Fruit fly (Drosophila melanogaster): ENCODE data around the gene CG17242.
A peak's percentile ranks its signal among the peaks of the same experiment; 100 is the strongest.

The CG17242 gene

dm6 chr2L:2227316-2227715 is 41.6 kb downstream of the CG17242 start (continued):
- TF ChIP-seq CG31388 (GFP tag; optimal IDR thresholded peaks at IDR 0.05), result no peak
- peak; percentile 46 for TF ChIP-seq grau (tag; optimal IDR thresholded peaks at IDR 0.05)
- peak; percentile 20 for TF ChIP-seq CG8089 (GFP tag; optimal IDR thresholded peaks at IDR 0.05)
- TF ChIP-seq Eip74EF (GFP tag; optimal IDR thresholded peaks at IDR 0.05), result no peak
- TF ChIP-seq Optix (GFP tag; IDR thresholded peaks at IDR 0.05), result no peak
- peak; percentile 52; the same call in 2 of the 3 replicates for TF ChIP-seq tgo (GFP tag; IDR thresholded peaks at IDR 0.05)
- TF ChIP-seq CG11560 (tag; IDR thresholded peaks at IDR 0.05), result no peak
- no peak for TF ChIP-seq corto (GFP tag; optimal IDR thresholded peaks at IDR 0.05)
- TF ChIP-seq Six4 (GFP tag; optimal IDR thresholded peaks at IDR 0.05), result peak; percentile 27
- peak; percentile 34; the same call in 1 of the 3 replicates for TF ChIP-seq gce (GFP tag; IDR thresholded peaks at IDR 0.05)
- TF ChIP-seq ranshi (GFP tag; IDR thresholded peaks at IDR 0.05), result 0 out of 2 replicates have a peak, but pooled peaks have one; percentile 24
- 0 out of 4 replicates have a peak, but pooled peaks have one; percentile 45 for TF ChIP-seq chinmo (GFP tag; IDR thresholded peaks at IDR 0.05; ENCODE audit: partially characterized antibody)
- TF ChIP-seq Aef1 (GFP tag; IDR thresholded peaks at IDR 0.05), result peak; percentile 36; the same call in 2 of the 3 replicates
- no peak for TF ChIP-seq cas (GFP tag; IDR thresholded peaks at IDR 0.05)
- peak; percentile 52 for TF ChIP-seq CG30403 (GFP tag; optimal IDR thresholded peaks at IDR 0.05)
- no peak for TF ChIP-seq Ravus (GFP tag; IDR thresholded peaks at IDR 0.05)
- no peak for TF ChIP-seq CG3838 (GFP tag; optimal IDR thresholded peaks at IDR 0.05)
- TF ChIP-seq Vsx1 (GFP tag; optimal IDR thresholded peaks at IDR 0.05), result no peak
- TF ChIP-seq Fer3 (tag; optimal IDR thresholded peaks at IDR 0.05), result no peak
- no peak for TF ChIP-seq crc (GFP tag; optimal IDR thresholded peaks at IDR 0.05)
- TF ChIP-seq ap (GFP tag; IDR thresholded peaks at IDR 0.05), result peak; percentile 54
- TF ChIP-seq CG17912 (GFP tag; optimal IDR thresholded peaks at IDR 0.05), result peak; percentile 52
- no peak for TF ChIP-seq HLH4C (GFP tag; IDR thresholded peaks at IDR 0.05; ENCODE audit: partially characterized antibody)
- TF ChIP-seq knrl (GFP tag; IDR thresholded peaks at IDR 0.05; ENCODE audit: partially characterized antibody), result no peak
- TF ChIP-seq psq (GFP tag; optimal IDR thresholded peaks at IDR 0.05), result no peak
- peak; percentile 48 for TF ChIP-seq lilli (GFP tag; optimal IDR thresholded peaks at IDR 0.05)
- no peak for TF ChIP-seq CG8359 (GFP tag; optimal IDR thresholded peaks at IDR 0.05; ENCODE audit: borderline replicate concordance)
- no peak for TF ChIP-seq Hey (tag; optimal IDR thresholded peaks at IDR 0.05)
- TF ChIP-seq CG9876 (GFP tag; optimal IDR thresholded peaks at IDR 0.05), result peak; percentile 23
- peak; percentile 19 for TF ChIP-seq CG17568 (GFP tag; optimal IDR thresholded peaks at IDR 0.05)
- TF ChIP-seq CG13296 (GFP tag; optimal IDR thresholded peaks at IDR 0.05), result peak; percentile 41
- no peak for TF ChIP-seq Usf (GFP tag; optimal IDR thresholded peaks at IDR 0.05)
- TF ChIP-seq CG12659 (GFP tag; optimal IDR thresholded peaks at IDR 0.05), result peak; percentile 24
- TF ChIP-seq CG2875 (GFP tag; optimal IDR thresholded peaks at IDR 0.05), result peak; percentile 54
- peak; percentile 10; the same call in 1 of the 2 replicates for TF ChIP-seq sob (GFP tag; IDR thresholded peaks at IDR 0.05)
- no peak for TF ChIP-seq CG1647 (GFP tag; optimal IDR thresholded peaks at IDR 0.05)
- TF ChIP-seq Hr78 (GFP tag; optimal IDR thresholded peaks at IDR 0.05), result peak in 1 of 2 experiments; percentile 37
- no peak for TF ChIP-seq grn (GFP tag; optimal IDR thresholded peaks at IDR 0.05)
- TF ChIP-seq CG34422 (GFP tag; IDR thresholded peaks at IDR 0.05), result peak; percentile 49; the same call in 1 of the 3 replicates
- TF ChIP-seq Dad (GFP tag; optimal IDR thresholded peaks at IDR 0.05), result no peak
- TF ChIP-seq Abd-B (GFP tag; optimal IDR thresholded peaks at IDR 0.05), result no peak
- TF ChIP-seq BEAF-32 (GFP tag; optimal IDR thresholded peaks at IDR 0.05), result no peak
- TF ChIP-seq B-H2 (GFP tag; optimal IDR thresholded peaks at IDR 0.05), result no peak
- peak; percentile 56; the same call in 1 of the 3 replicates for TF ChIP-seq CG14050 (GFP tag; IDR thresholded peaks at IDR 0.05)
- TF ChIP-seq esg (GFP tag; conservative IDR thresholded peaks at IDR 0.05), result peak; percentile 9; the same call in 1 of the 2 replicates
- TF ChIP-seq CG11695 (GFP tag; IDR thresholded peaks at IDR 0.05), result peak; percentile 45; the same call in 1 of the 3 replicates
- no peak for TF ChIP-seq Ets97D (GFP tag; optimal IDR thresholded peaks at IDR 0.05)
- peak; percentile 64 for TF ChIP-seq Oli (tag; optimal IDR thresholded peaks at IDR 0.05)
- peak; percentile 59 for TF ChIP-seq CG2678 (tag; optimal IDR thresholded peaks at IDR 0.05)
- TF ChIP-seq unpg (GFP tag; optimal IDR thresholded peaks at IDR 0.05), result peak; percentile 57

All from whole organism, embryonic.